Worm (Caenorhabditis elegans) whole organism, L4 larva: ENCODE measurements around the gene elo-6.
"Not testable (repeated sequence)": the region's sequence is repeated elsewhere in the genome, so short reads cannot be mapped to it uniquely, and the experiment has no call there.

Experiments
- D1046.2 ChIP-seq: fragments of 200-800 bp; sonication (Bioruptor generic); IDR thresholded peaks from 2 replicates; pipeline ENCODE4 v1.3.6; 2022; ENCODE audit warnings: missing genetic modification characterization, missing compliant biosample characterization
- F26F4.8 ChIP-seq: fragments of 200-800 bp; sonication (Bioruptor generic); conservative IDR thresholded peaks from 2 replicates; pipeline ENCODE4 v1.3.6; 2022; ENCODE audit warnings: missing genetic modification characterization, missing compliant biosample characterization
- F44E2.7 ChIP-seq: fragments of 200-800 bp; sonication (Bioruptor generic); IDR thresholded peaks from 2 replicates; pipeline ENCODE4 v2.1.2; 2022; ENCODE audit warnings: missing genetic modification characterization, missing compliant biosample characterization
- R02D3.7 ChIP-seq: fragments of 150-350 bp; sonication (generic microtip); optimal IDR thresholded peaks from 3 replicates; lab custom pipeline; 2014; ENCODE audit warnings: missing biosample characterization, missing genetic modification characterization
- T20F7.1 ChIP-seq: fragments of 200-800 bp; sonication (Bioruptor generic); optimal IDR thresholded peaks from 2 replicates; lab custom pipeline; 2018; ENCODE audit warnings: mild to moderate bottlenecking, missing genetic modification characterization, missing compliant biosample characterization
- T26A8.4 ChIP-seq: fragments of 200-800 bp; sonication (Bioruptor generic); IDR thresholded peaks from 2 replicates; pipeline ENCODE4 v1.3.6; 2022; ENCODE audit warnings: missing genetic modification characterization, missing compliant biosample characterization
- Y48G9A.11 ChIP-seq: fragments of 200-800 bp; sonication (Bioruptor generic); IDR thresholded peaks from 2 replicates; pipeline ENCODE4 v1.3.6; 2022; ENCODE audit warnings: missing genetic modification reagents, missing genetic modification characterization, missing compliant biosample characterization
- Y5F2A.4 ChIP-seq: fragments of 200-800 bp; sonication (Bioruptor generic); optimal IDR thresholded peaks from 2 replicates; lab custom pipeline; 2018; ENCODE audit warnings: mild to moderate bottlenecking, missing genetic modification characterization, missing compliant biosample characterization
- ZK337.2 ChIP-seq: fragments of 200-800 bp; sonication (Bioruptor generic); IDR thresholded peaks from 2 replicates; pipeline ENCODE4 v1.3.6; 2022; ENCODE audit warnings: missing genetic modification reagents, missing genetic modification characterization, missing compliant biosample characterization
- aha-1 ChIP-seq: fragments of 150-350 bp; peaks from one replicate; lab custom pipeline; 2014; ENCODE audit warnings: missing biosample characterization, missing genetic modification characterization
- arid-1 ChIP-seq: fragments of 200-800 bp; sonication (Bioruptor generic); conservative IDR thresholded peaks from 2 replicates; pipeline ENCODE4 v1.3.6; 2022; ENCODE audit warnings: missing genetic modification reagents, missing genetic modification characterization, missing compliant biosample characterization
- cey-2 ChIP-seq: sonication (generic microtip); optimal IDR thresholded peaks from 3 replicates; lab custom pipeline; 2017; ENCODE audit warnings: missing genetic modification characterization, mild to moderate bottlenecking, missing compliant biosample characterization, antibody characterized with exemption, borderline replicate concordance; ENCODE audit not compliant: insufficient read depth
- daf-12 ChIP-seq: fragments of 150-350 bp; optimal IDR thresholded peaks from 2 replicates; lab custom pipeline; 2014; ENCODE audit warnings: missing biosample characterization, missing genetic modification reagents, missing genetic modification characterization
- daf-16 ChIP-seq, 3 experiments: sonication (generic microtip); optimal IDR thresholded peaks; 2 replicates each; lab custom pipeline; 2016 to 2017; ENCODE audit warnings: missing genetic modification characterization in 3 of 3, missing genetic modification reagents in 3 of 3, mild to moderate bottlenecking in 2 of 3, missing compliant biosample characterization in 2 of 3, missing biosample characterization in 1 of 3, moderate library complexity in 1 of 3
- dmd-6 ChIP-seq: fragments of 200-800 bp; sonication (Bioruptor generic); IDR thresholded peaks from 2 replicates; pipeline ENCODE4 v1.3.6; 2022; ENCODE audit warnings: missing genetic modification reagents, missing genetic modification characterization, missing compliant biosample characterization
- dpl-1 ChIP-seq: fragments of 150-350 bp; optimal IDR thresholded peaks from 2 replicates; lab custom pipeline; 2014; ENCODE audit warnings: missing biosample characterization, missing genetic modification reagents, missing genetic modification characterization
- duxl-1 ChIP-seq: sonication (generic microtip); optimal IDR thresholded peaks from 2 replicates; lab custom pipeline; 2016; ENCODE audit warnings: mild to moderate bottlenecking, missing genetic modification characterization, moderate library complexity, missing compliant biosample characterization; ENCODE audit not compliant: poor library complexity
- dve-1 ChIP-seq: sonication (generic microtip); optimal IDR thresholded peaks from 2 replicates; lab custom pipeline; 2017; ENCODE audit warnings: antibody characterized with exemption, mild to moderate bottlenecking, missing genetic modification characterization, missing compliant biosample characterization; ENCODE audit not compliant: insufficient read depth
- egl-43 ChIP-seq: fragments of 200-800 bp; sonication (Bioruptor generic); IDR thresholded peaks from 2 replicates; pipeline ENCODE4 v1.3.6; 2022; ENCODE audit warnings: missing genetic modification reagents, missing genetic modification characterization, missing compliant biosample characterization
- fkh-10 ChIP-seq: fragments of 150-350 bp; optimal IDR thresholded peaks from 2 replicates; lab custom pipeline; 2014; ENCODE audit warnings: missing biosample characterization, missing genetic modification reagents, missing genetic modification characterization
- fos-1 ChIP-seq: fragments of 150-350 bp; optimal IDR thresholded peaks from 2 replicates; lab custom pipeline; 2014; ENCODE audit warnings: missing biosample characterization, missing genetic modification characterization
- hlh-11 ChIP-seq: fragments of 200-800 bp; sonication (Bioruptor generic); optimal IDR thresholded peaks from 2 replicates; lab custom pipeline; 2018; ENCODE audit warnings: mild to moderate bottlenecking, missing genetic modification characterization, missing compliant biosample characterization
- jun-1 ChIP-seq: fragments of 150-350 bp; optimal IDR thresholded peaks from 2 replicates; lab custom pipeline; 2014; ENCODE audit warnings: missing biosample characterization, missing genetic modification reagents, missing genetic modification characterization
- lim-7 ChIP-seq: fragments of 200-800 bp; sonication (Bioruptor generic); IDR thresholded peaks from 2 replicates; pipeline ENCODE4 v1.3.6; 2022; ENCODE audit warnings: missing genetic modification characterization, missing compliant biosample characterization
- lin-38 ChIP-seq: fragments of 200-800 bp; sonication (Bioruptor generic); IDR thresholded peaks from 2 replicates; pipeline ENCODE4 v1.3.6; 2022; ENCODE audit warnings: missing genetic modification reagents, missing genetic modification characterization, missing compliant biosample characterization
- lsy-2 ChIP-seq, 2 experiments: fragments of 150-350 bp in 1 of 2; sonication (generic microtip) in 1 of 2; optimal IDR thresholded peaks; 2 replicates each; lab custom pipeline; 2014 to 2017; ENCODE audit warnings: missing biosample characterization in 2 of 2, missing genetic modification characterization in 2 of 2
- madf-9 ChIP-seq: fragments of 200-800 bp; sonication (Bioruptor generic); conservative IDR thresholded peaks from 2 replicates; pipeline ENCODE4 v1.3.6; 2022; ENCODE audit warnings: missing genetic modification reagents, missing genetic modification characterization, missing compliant biosample characterization
- mep-1 ChIP-seq: fragments of 150-350 bp; sonication (generic microtip); optimal IDR thresholded peaks from 3 replicates; lab custom pipeline; 2014; ENCODE audit warnings: missing biosample characterization, missing genetic modification characterization
- mxl-2 ChIP-seq: fragments of 200-800 bp; sonication (Bioruptor generic); conservative IDR thresholded peaks from 2 replicates; pipeline ENCODE4 v1.3.6; 2022; ENCODE audit warnings: missing genetic modification reagents, missing genetic modification characterization, missing compliant biosample characterization
- nhr-111 ChIP-seq: fragments of 200-800 bp; sonication (Bioruptor generic); optimal IDR thresholded peaks from 2 replicates; lab custom pipeline; 2018; ENCODE audit warnings: mild to moderate bottlenecking, missing genetic modification characterization, missing compliant biosample characterization
- nhr-28 ChIP-seq: fragments of 150-350 bp; optimal IDR thresholded peaks from 2 replicates; lab custom pipeline; 2014; ENCODE audit warnings: missing biosample characterization, missing genetic modification characterization
- pqm-1 ChIP-seq: sonication (generic microtip); optimal IDR thresholded peaks from 2 replicates; lab custom pipeline; 2017; ENCODE audit warnings: missing biosample characterization, missing genetic modification characterization
- spr-3 ChIP-seq: fragments of 200-800 bp; sonication (Bioruptor generic); optimal IDR thresholded peaks from 2 replicates; lab custom pipeline; 2018; ENCODE audit warnings: mild to moderate bottlenecking, missing genetic modification characterization, missing compliant biosample characterization
- tra-1 ChIP-seq: fragments of 200-800 bp; sonication (Bioruptor generic); IDR thresholded peaks from 2 replicates; pipeline ENCODE4 v1.3.6; 2022; ENCODE audit warnings: missing genetic modification reagents, missing genetic modification characterization, missing compliant biosample characterization
- unc-62 ChIP-seq, 3 experiments: fragments of 150-350 bp in 1 of 3; sonication (generic microtip); optimal IDR thresholded peaks in 2 of 3; peaks in 1 of 3; 1 replicate in 1 of 3; 2 replicates in 2 of 3; lab custom pipeline; 2014 to 2017; ENCODE audit warnings: missing biosample characterization in 3 of 3, missing genetic modification characterization in 3 of 3, missing genetic modification reagents in 3 of 3, missing genotype in 1 of 3
- vab-7 ChIP-seq: fragments of 200-800 bp; sonication (Bioruptor generic); IDR thresholded peaks from 2 replicates; pipeline ENCODE4 v1.3.6; 2022; ENCODE audit warnings: missing genetic modification reagents, missing genetic modification characterization, missing compliant biosample characterization
- zfp-2 ChIP-seq: sonication (generic microtip); optimal IDR thresholded peaks from 2 replicates; lab custom pipeline; 2016; ENCODE audit warnings: mild to moderate bottlenecking, missing genetic modification characterization, missing compliant biosample characterization

Gene elo-6

DNA sequence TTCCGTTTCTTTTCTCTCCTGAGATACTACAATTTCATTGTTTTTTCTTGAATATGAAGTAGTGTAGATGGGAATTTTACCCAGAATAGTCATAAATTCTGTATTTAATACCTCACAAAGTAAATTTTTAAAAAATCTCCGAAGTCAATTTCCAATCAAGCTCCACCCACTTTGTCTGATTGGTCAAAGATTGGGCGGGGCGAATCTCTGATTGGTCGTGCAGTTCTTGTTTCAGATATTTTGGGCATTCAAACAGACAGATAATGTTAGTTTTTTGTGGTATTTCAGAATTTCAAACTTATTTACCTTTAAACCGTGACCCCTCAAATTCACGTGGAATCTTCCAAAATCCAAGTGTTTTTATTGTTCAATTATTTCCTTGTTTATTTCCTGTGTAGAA, 27.8 kb downstream of the elo-6 start, which contains the start of gene F41H10.5:
F41H10.5 (plus strand) TSS at position 375 of the 400 bp plus-strand sequence.
- TF ChIP-seq ZK337.2 (GFP tag; lab: Robert Waterston, UW) (no peak), fos-1 (tag; lab: Kevin White, UChicago) (no peak), zfp-2 (no peak), egl-43 (GFP tag; lab: Robert Waterston, UW) (no peak), T26A8.4 (GFP tag; lab: Robert Waterston, UW) (no peak), lim-7 (GFP tag; lab: Robert Waterston, UW) (no peak), fkh-10 (GFP tag; lab: Kevin White, UChicago) (no peak), T20F7.1 (GFP tag; lab: Kevin White, UChicago) (no peak), arid-1 (no peak), cey-2 (tag; lab: Kevin White, UChicago) (no peak), Y48G9A.11 (GFP tag; lab: Robert Waterston, UW) (no peak), vab-7 (GFP tag; lab: Robert Waterston, UW) (no peak)
- TF ChIP-seq, all 104 proteins: peak for 0

DNA sequence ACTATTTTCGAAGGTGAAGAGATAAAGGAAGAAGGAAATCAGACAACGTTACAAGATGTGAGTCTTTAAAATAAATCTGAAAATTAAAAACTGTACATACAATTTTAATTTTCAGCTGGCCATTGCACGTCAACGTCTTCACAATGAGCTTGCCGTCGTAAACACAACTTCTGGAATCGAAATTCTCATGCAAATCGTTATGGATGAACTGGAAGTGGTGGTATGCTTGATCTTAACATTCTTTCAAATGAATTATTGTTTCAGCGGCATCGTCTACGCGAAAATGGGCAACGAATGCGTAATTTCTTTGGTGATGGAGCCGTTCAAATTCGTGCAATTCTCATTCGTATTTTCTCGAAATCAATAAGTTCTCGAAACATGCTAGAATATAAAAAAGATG, 33.8 kb downstream of the elo-6 start:
- TF ChIP-seq unc-62 (GFP tag; optimal IDR thresholded peaks at IDR 0.05 in 1 of 2; lab: Kevin White, UChicago) (peak in 1 of 2 experiments; percentile 96), unc-62 (tag; optimal IDR thresholded peaks at IDR 0.05; lab: Kevin White, UChicago) (no peak), madf-9 (GFP tag; lab: Robert Waterston, UW) (no peak)

DNA sequence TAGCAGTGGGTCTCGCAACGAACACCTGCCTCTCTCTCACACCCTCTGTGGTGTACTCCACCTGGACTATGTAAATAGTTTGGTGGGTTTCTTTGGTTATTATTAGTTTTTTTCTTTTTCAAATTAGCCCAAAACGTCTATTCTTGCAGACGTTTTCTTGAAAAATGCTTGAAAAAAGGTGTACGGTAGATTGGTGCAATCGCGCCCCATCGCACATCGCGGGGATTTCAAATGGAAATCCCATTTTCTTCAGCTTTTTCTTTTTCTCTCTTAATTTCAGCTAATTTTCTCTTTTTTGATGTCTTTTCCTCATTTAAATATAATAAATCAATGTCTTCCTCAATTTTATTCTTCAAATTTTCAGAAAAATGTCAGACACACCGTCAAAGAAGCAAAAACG, 34.2 kb downstream of the elo-6 start, which contains the start of gene Y4C6B.1:
Y4C6B.1 (plus strand) TSS at position 365 of the 400 bp plus-strand sequence.
- no peak for TF ChIP-seq dpl-1
- TF ChIP-seq lsy-2 (tag; optimal IDR thresholded peaks at IDR 0.05; lab: Kevin White, UChicago): peak in 1 of 2 experiments; percentile 83
- TF ChIP-seq duxl-1 (tag; lab: Kevin White, UChicago): no peak
- TF ChIP-seq lin-38: peak; percentile 87
- no peak for TF ChIP-seq vab-7 (GFP tag; lab: Robert Waterston, UW)

DNA sequence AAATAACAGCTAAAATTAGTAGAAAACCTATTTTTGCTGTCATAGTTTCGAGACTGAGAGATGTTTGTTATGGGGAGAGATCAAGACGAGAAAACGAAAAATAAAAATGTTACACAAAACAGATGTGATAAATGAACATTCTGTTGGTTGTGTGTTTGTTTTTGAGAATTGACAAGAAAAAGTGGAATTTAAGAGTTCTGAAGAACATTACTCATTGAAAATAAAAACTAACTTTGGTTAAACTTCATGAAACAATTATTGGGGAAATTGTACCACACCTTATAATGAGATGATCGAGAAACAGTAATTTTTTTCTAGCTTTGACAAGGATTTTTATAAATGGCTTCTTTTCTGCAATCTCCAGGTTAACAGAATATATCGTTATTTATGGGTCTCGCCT, 35.0 kb downstream of the elo-6 start, which contains the start of gene Y4C6B.7:
Y4C6B.7 (minus strand) TSS at position 101 of the 400 bp plus-strand sequence.
- TF ChIP-seq aha-1 (tag; lab: Kevin White, UChicago): peak; percentile 46
- no peak for TF ChIP-seq nhr-111 (GFP tag; lab: Kevin White, UChicago)

DNA sequence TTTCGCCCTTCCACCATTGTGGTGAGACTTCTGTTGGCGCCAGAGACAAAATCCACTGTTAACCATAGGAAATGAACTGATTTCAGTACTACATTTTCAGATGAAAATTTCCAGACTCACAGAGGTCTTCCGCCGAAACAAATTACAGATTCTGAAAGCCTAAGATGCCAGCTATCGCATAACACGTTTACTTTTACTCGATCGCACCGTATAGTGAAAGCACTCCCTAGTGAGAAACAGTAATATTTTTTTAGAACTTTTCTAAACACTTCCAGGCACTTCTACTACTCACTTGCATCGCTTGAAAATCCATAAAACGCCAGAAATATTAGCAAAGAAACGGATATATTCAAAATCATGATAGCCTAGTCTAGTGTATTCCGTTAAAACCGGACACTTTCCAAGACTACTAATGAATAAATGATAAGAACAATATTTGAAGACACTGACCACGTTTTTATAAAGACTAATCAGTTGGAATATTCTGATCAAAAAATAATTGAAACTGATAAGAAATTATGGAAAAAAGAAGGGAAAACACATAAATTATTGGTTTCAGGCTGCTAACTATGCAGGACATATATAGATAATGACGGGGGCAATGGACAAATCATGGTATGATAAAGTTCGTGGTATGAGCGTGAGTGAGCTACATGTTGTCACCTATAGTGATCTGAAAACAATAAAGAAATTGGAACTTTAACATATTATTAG, 37.7 kb downstream of the elo-6 start, which contains the start of gene gba-4:
gba-4 (minus strand) TSS at position 418 of the 714 bp plus-strand sequence.
- peak; percentile 35 for TF ChIP-seq nhr-28 (tag; lab: Kevin White, UChicago)
- peak; percentile 84 for TF ChIP-seq pqm-1 (tag; lab: Kevin White, UChicago)
- peak; percentile 74 for TF ChIP-seq dve-1
- peak; percentile 83 for TF ChIP-seq aha-1 (tag; lab: Kevin White, UChicago)
- TF ChIP-seq hlh-11 (tag; lab: Kevin White, UChicago): peak; percentile 30
- TF ChIP-seq dmd-6 (GFP tag; lab: Robert Waterston, UW): peak; percentile 62
- TF ChIP-seq daf-16 (GFP tag; optimal IDR thresholded peaks at IDR 0.05; lab: Kevin White, UChicago): not testable (repeated sequence)
- TF ChIP-seq daf-16 (tag; optimal IDR thresholded peaks at IDR 0.05; lab: Kevin White, UChicago): peak; percentile 40

DNA sequence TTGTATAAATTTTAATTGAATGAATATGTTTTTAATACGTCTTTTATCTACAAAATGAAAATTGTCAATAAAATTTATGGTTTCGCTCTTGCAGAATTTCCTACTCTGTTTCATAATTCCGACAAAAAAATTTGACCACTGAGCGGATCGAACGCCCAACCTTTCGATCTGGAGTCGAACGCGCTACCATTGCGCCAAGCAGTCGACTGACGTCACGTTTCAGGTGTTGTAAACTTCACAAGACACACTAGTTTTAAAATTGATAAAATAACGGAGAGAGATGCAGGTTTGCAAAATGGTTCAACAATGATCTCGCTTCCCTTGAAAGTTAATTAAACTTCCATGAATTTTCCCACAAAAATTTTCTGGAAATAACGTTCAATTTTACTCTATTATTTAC, 44.2 kb downstream of the elo-6 start:
- TF ChIP-seq R02D3.7 (tag; lab: Kevin White, UChicago): no peak
- TF ChIP-seq daf-16 (GFP tag; optimal IDR thresholded peaks at IDR 0.05; lab: Kevin White, UChicago): peak in 1 of 2 experiments; percentile 19
- peak; percentile 55 for TF ChIP-seq daf-16 (tag; optimal IDR thresholded peaks at IDR 0.05; lab: Kevin White, UChicago)
- TF ChIP-seq F44E2.7 (GFP tag; lab: Robert Waterston, UW): no peak
- peak; percentile 54 for TF ChIP-seq lin-38
- no peak for TF ChIP-seq F26F4.8 (GFP tag; lab: Robert Waterston, UW)
- TF ChIP-seq mep-1 (tag; lab: Kevin White, UChicago): no peak
- TF ChIP-seq daf-12: no peak
- TF ChIP-seq spr-3: no peak
- TF ChIP-seq D1046.2: no peak
- 0 out of 2 replicates have a peak, but pooled peaks have one; percentile 29 for TF ChIP-seq T26A8.4 (GFP tag; lab: Robert Waterston, UW)
- peak; percentile 63 for TF ChIP-seq dve-1
- TF ChIP-seq jun-1 (tag; lab: Kevin White, UChicago): no peak
- TF ChIP-seq Y5F2A.4 (GFP tag; lab: Kevin White, UChicago): no peak
- TF ChIP-seq mxl-2: no peak
- no peak for TF ChIP-seq tra-1 (GFP tag; lab: Robert Waterston, UW)
- TF ChIP-seq nhr-111 (GFP tag; lab: Kevin White, UChicago): no peak
